Fruit fly (Drosophila melanogaster) whole organism, embryonic: ENCODE data around the gene Gale.

Source experiments
- Aef1 ChIP-seq: fragments of 200-800 bp; sonication (Bioruptor generic); IDR thresholded peaks from 3 replicates; pipeline ENCODE4 v1.3.6; 2022; ENCODE audit warnings: missing biosample characterization, missing genetic modification characterization
- Atf-2 ChIP-seq: fragments of 200-800 bp; sonication (Bioruptor generic); optimal IDR thresholded peaks from 2 replicates; lab custom pipeline; 2016; ENCODE audit warnings: missing biosample characterization, missing genetic modification characterization
- B-H1 ChIP-seq: fragments of 200-800 bp; sonication (Bioruptor generic); IDR thresholded peaks from 3 replicates; pipeline ENCODE4 v1.3.6; 2022; ENCODE audit warnings: missing biosample characterization, missing genetic modification characterization
- Bdp1 ChIP-seq: fragments of 200-800 bp; sonication (Bioruptor generic); optimal IDR thresholded peaks from 3 replicates; lab custom pipeline; 2016; ENCODE audit warnings: missing biosample characterization, missing genetic modification characterization
- C15 ChIP-seq: fragments of 200-800 bp; sonication (Bioruptor generic); IDR thresholded peaks from 3 replicates; pipeline ENCODE4 v1.3.6; 2022; ENCODE audit warnings: missing biosample characterization, missing genetic modification characterization
- CG10366 ChIP-seq: fragments of 200-800 bp; sonication (Bioruptor generic); IDR thresholded peaks from 2 replicates; pipeline ENCODE4 v1.3.6; 2022; ENCODE audit warnings: missing biosample characterization, missing genetic modification characterization
- CG11560 ChIP-seq: fragments of 200-800 bp; sonication (Bioruptor generic); IDR thresholded peaks from 3 replicates; pipeline ENCODE4 v1.3.6; 2022; ENCODE audit warnings: missing biosample characterization, missing genetic modification characterization
- CG12299 ChIP-seq: fragments of 200-800 bp; sonication (Bioruptor generic); optimal IDR thresholded peaks from 2 replicates; lab custom pipeline; 2018; ENCODE audit warnings: missing biosample characterization, mild to moderate bottlenecking, missing genetic modification characterization
- CG13123 ChIP-seq: fragments of 200-800 bp; sonication (Bioruptor generic); optimal IDR thresholded peaks from 2 replicates; lab custom pipeline; 2016; ENCODE audit warnings: missing biosample characterization, missing genetic modification characterization
- CG13624 ChIP-seq: fragments of 200-800 bp; sonication (Bioruptor generic); optimal IDR thresholded peaks from 2 replicates; lab custom pipeline; 2016; ENCODE audit warnings: missing biosample characterization, missing genetic modification characterization
- CG1602 ChIP-seq: fragments of 200-800 bp; sonication (Bioruptor generic); optimal IDR thresholded peaks from 3 replicates; lab custom pipeline; 2016; ENCODE audit warnings: missing biosample characterization, missing genetic modification characterization
- CG17568 ChIP-seq: fragments of 200-800 bp; sonication (Bioruptor generic); optimal IDR thresholded peaks from 2 replicates; lab custom pipeline; 2018; ENCODE audit warnings: missing biosample characterization, mild to moderate bottlenecking, missing genetic modification characterization, moderate library complexity
- CG18011 ChIP-seq: fragments of 200-800 bp; sonication (Bioruptor generic); optimal IDR thresholded peaks from 2 replicates; lab custom pipeline; 2017; ENCODE audit warnings: missing biosample characterization, missing genetic modification characterization, mild to moderate bottlenecking, moderate library complexity, missing genotype
- CG18476 ChIP-seq: fragments of 200-800 bp; sonication (Bioruptor generic); optimal IDR thresholded peaks from 2 replicates; lab custom pipeline; 2016; ENCODE audit warnings: missing biosample characterization, mild to moderate bottlenecking, missing genetic modification characterization
- CG2202 ChIP-seq: fragments of 200-800 bp; sonication (Bioruptor generic); optimal IDR thresholded peaks from 2 replicates; lab custom pipeline; 2018; ENCODE audit warnings: missing biosample characterization, mild to moderate bottlenecking, missing genetic modification characterization
- CG3847 ChIP-seq: fragments of 200-800 bp; sonication (Bioruptor generic); IDR thresholded peaks from 2 replicates; pipeline ENCODE4 v1.3.6; 2022; ENCODE audit warnings: missing biosample characterization, missing genetic modification characterization
- CG4404 ChIP-seq: fragments of 200-800 bp; sonication (Bioruptor generic); IDR thresholded peaks from 2 replicates; pipeline ENCODE4 v1.3.6; 2022; ENCODE audit warnings: missing biosample characterization, missing genetic modification characterization
- CG5180 ChIP-seq: fragments of 200-800 bp; sonication (Bioruptor generic); optimal IDR thresholded peaks from 3 replicates; lab custom pipeline; 2017; ENCODE audit warnings: missing biosample characterization, missing genetic modification characterization, mild to moderate bottlenecking, moderate library complexity, missing genetic modification reagents
- CG6254 ChIP-seq: fragments of 200-800 bp; sonication (Bioruptor generic); optimal IDR thresholded peaks from 3 replicates; lab custom pipeline; 2017; ENCODE audit warnings: mild to moderate bottlenecking, missing biosample characterization, missing genetic modification reagents, missing genetic modification characterization
- CG6689 ChIP-seq: fragments of 200-800 bp; sonication (Bioruptor generic); IDR thresholded peaks from 2 replicates; pipeline ENCODE4 v1.3.6; 2022; ENCODE audit warnings: missing biosample characterization, missing genetic modification characterization
- CG7928 ChIP-seq: fragments of 200-800 bp; sonication (Bioruptor generic); optimal IDR thresholded peaks from 2 replicates; lab custom pipeline; 2017; ENCODE audit warnings: missing biosample characterization, mild to moderate bottlenecking, missing genetic modification characterization
- CG7987 ChIP-seq: fragments of 200-800 bp; sonication (Bioruptor generic); optimal IDR thresholded peaks from 2 replicates; lab custom pipeline; 2018; ENCODE audit warnings: missing biosample characterization, mild to moderate bottlenecking, missing genetic modification characterization, moderate library complexity
- CG8281 ChIP-seq: fragments of 200-800 bp; sonication (Bioruptor generic); optimal IDR thresholded peaks from 2 replicates; lab custom pipeline; 2018; ENCODE audit warnings: missing biosample characterization, mild to moderate bottlenecking, missing genetic modification characterization, moderate library complexity
- CG9437 ChIP-seq: fragments of 200-800 bp; sonication (Bioruptor generic); optimal IDR thresholded peaks from 2 replicates; lab custom pipeline; 2018; ENCODE audit warnings: missing biosample characterization, mild to moderate bottlenecking, missing genetic modification characterization
- CG9932 ChIP-seq: fragments of 200-800 bp; sonication (Bioruptor generic); IDR thresholded peaks from 2 replicates; pipeline ENCODE4 v1.3.6; 2022; ENCODE audit warnings: missing biosample characterization, missing genetic modification characterization
- Camta ChIP-seq: fragments of 200-800 bp; sonication (Bioruptor generic); optimal IDR thresholded peaks from 2 replicates; lab custom pipeline; 2016; ENCODE audit warnings: missing biosample characterization, missing genetic modification characterization
- CoRest ChIP-seq: fragments of 200-800 bp; sonication (Bioruptor generic); optimal IDR thresholded peaks from 3 replicates; lab custom pipeline; 2018; ENCODE audit warnings: missing biosample characterization, mild to moderate bottlenecking, missing genetic modification characterization, moderate library complexity
- E2f1 ChIP-seq: fragments of 200-800 bp; sonication (Bioruptor generic); IDR thresholded peaks from 2 replicates; pipeline ENCODE4 v1.3.6; 2022; ENCODE audit warnings: missing biosample characterization, missing genetic modification characterization
- HLHmδ ChIP-seq: fragments of 200-800 bp; sonication (Bioruptor generic); optimal IDR thresholded peaks from 2 replicates; lab custom pipeline; 2018; ENCODE audit warnings: missing biosample characterization, mild to moderate bottlenecking, missing genetic modification characterization, moderate library complexity
- Hr51 ChIP-seq, 2 experiments: fragments of 200-800 bp; sonication (Bioruptor generic); optimal IDR thresholded peaks; 2 replicates in 1 of 2; 3 replicates in 1 of 2; lab custom pipeline; 2016 to 2018; ENCODE audit warnings: missing biosample characterization in 2 of 2, missing genetic modification characterization in 2 of 2, mild to moderate bottlenecking in 1 of 2, moderate library complexity in 1 of 2
- Kr ChIP-seq: fragments of 200-800 bp; sonication (Bioruptor generic); optimal IDR thresholded peaks from 2 replicates; lab custom pipeline; 2017; ENCODE audit warnings: missing biosample characterization, mild to moderate bottlenecking, missing genetic modification characterization
- Lpt ChIP-seq: fragments of >200 bp; optimal IDR thresholded peaks from 2 replicates; lab custom pipeline; 2018; ENCODE audit warnings: missing biosample characterization, missing genetic modification characterization
- NC2α ChIP-seq: fragments of 200-800 bp; sonication (Bioruptor generic); optimal IDR thresholded peaks from 2 replicates; lab custom pipeline; 2016; ENCODE audit warnings: missing biosample characterization, missing genetic modification characterization
- PHDP ChIP-seq: fragments of 200-800 bp; sonication (Bioruptor generic); optimal IDR thresholded peaks from 3 replicates; lab custom pipeline; 2018; ENCODE audit warnings: missing biosample characterization, mild to moderate bottlenecking, missing genetic modification characterization, moderate library complexity
- Usf ChIP-seq: fragments of 200-800 bp; sonication (Bioruptor generic); optimal IDR thresholded peaks from 2 replicates; lab custom pipeline; 2017; ENCODE audit warnings: missing genotype, missing biosample characterization, missing genetic modification characterization
- YL-1 ChIP-seq: fragments of 200-800 bp; sonication (Bioruptor generic); optimal IDR thresholded peaks from 3 replicates; lab custom pipeline; 2017; ENCODE audit warnings: missing biosample characterization, mild to moderate bottlenecking, missing genetic modification characterization
- cato ChIP-seq: fragments of 200-800 bp; sonication (Bioruptor generic); optimal IDR thresholded peaks from 2 replicates; lab custom pipeline; 2016; ENCODE audit warnings: missing biosample characterization, missing genetic modification characterization, borderline replicate concordance
- disco-r ChIP-seq: fragments of 200-800 bp; sonication (Bioruptor generic); optimal IDR thresholded peaks from 2 replicates; lab custom pipeline; 2016; ENCODE audit warnings: missing biosample characterization, missing genetic modification characterization
- gce ChIP-seq: fragments of 200-800 bp; sonication (Bioruptor generic); IDR thresholded peaks from 3 replicates; pipeline ENCODE4 v1.3.6; 2022; ENCODE audit warnings: missing biosample characterization, missing genetic modification characterization
- lab ChIP-seq: fragments of 200-800 bp; sonication (Bioruptor generic); optimal IDR thresholded peaks from 3 replicates; lab custom pipeline; 2017; ENCODE audit warnings: missing biosample characterization, missing genetic modification characterization, mild to moderate bottlenecking, moderate library complexity, missing genetic modification reagents
- lola ChIP-seq, 3 experiments: fragments of >200 bp in 2 of 3; fragments of 200-800 bp in 1 of 3; sonication (Bioruptor generic) in 1 of 3; optimal IDR thresholded peaks; 2 replicates each; lab custom pipeline; 2017 to 2019; ENCODE audit warnings: missing biosample characterization in 3 of 3, missing genetic modification characterization in 3 of 3, mild to moderate bottlenecking in 1 of 3, moderate library complexity in 1 of 3
- nau ChIP-seq: fragments of 200-800 bp; sonication (Bioruptor generic); optimal IDR thresholded peaks from 3 replicates; lab custom pipeline; 2017; ENCODE audit warnings: missing biosample characterization, mild to moderate bottlenecking, missing genetic modification characterization, missing genetic modification reagents
- sc ChIP-seq, 3 experiments: fragments of >200 bp in 2 of 3; fragments of 200-800 bp in 1 of 3; sonication (Bioruptor generic) in 1 of 3; optimal IDR thresholded peaks; 2 replicates in 2 of 3; 3 replicates in 1 of 3; lab custom pipeline; 2017; ENCODE audit warnings: mild to moderate bottlenecking in 1 of 3, missing biosample characterization in 1 of 3, missing genetic modification characterization in 1 of 3, missing genetic modification reagents in 1 of 3
- sd ChIP-seq: fragments of 200-800 bp; sonication (Bioruptor generic); optimal IDR thresholded peaks from 3 replicates; lab custom pipeline; 2018; ENCODE audit warnings: missing biosample characterization, mild to moderate bottlenecking, missing genetic modification characterization, moderate library complexity
- slbo ChIP-seq: fragments of 200-800 bp; sonication (Bioruptor generic); IDR thresholded peaks from 2 replicates; pipeline ENCODE4 v1.3.6; 2022; ENCODE audit warnings: missing biosample characterization, missing genetic modification characterization
- sqz ChIP-seq: fragments of 200-800 bp; sonication (Bioruptor generic); optimal IDR thresholded peaks from 3 replicates; lab custom pipeline; 2018; ENCODE audit warnings: missing biosample characterization, mild to moderate bottlenecking, missing genetic modification characterization
- ssp ChIP-seq: fragments of 200-800 bp; sonication (Bioruptor generic); IDR thresholded peaks from 2 replicates; pipeline ENCODE4 v1.3.6; 2022; ENCODE audit warnings: missing biosample characterization, missing genetic modification characterization

The Gale gene

DNA sequence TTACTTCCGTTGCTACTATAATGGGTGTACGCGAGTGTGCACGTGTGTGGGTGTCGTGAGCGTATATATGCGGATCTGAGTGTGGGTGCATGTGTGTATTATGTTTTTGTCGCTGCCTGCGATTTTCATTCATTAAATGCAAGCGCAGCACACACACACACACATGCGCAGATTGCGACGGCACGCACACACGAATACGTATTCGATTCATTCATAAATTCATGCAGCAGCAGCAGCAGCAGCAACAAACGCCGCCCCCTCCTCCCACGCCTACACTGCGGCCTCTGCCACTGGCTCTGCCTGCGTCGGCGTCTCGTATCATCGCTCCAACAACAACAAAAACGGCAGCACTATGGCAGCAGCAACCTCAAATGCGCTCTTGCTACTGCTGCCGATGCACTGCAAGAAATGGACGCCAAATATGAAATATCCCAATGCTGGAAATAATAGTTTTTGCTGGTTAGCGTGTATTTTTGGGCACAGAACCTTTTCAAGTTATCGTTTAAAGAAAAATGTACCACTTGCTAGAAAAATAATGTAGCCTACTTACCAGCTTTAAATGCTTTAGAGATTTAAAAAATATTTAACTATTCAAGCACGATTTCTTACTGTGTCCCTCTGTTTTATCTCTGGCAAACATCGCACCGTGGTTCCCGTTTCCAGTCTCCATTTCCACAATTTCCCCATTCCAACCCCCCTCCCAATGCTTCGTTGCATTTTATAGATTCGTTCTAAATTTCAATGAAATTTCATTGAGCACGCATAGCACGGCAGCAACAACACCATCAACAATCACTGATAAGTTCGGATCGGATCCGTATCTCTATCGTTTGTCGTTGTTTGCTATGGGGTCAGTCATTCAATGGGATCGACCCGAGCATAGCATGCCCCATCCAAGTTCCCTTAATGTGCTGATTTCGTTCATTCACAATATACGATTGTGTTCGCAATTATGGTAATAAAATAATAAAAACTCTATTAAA is 14.8 kb upstream of the Gale start (continued):
- TF ChIP-seq B-H1 (GFP tag; lab: Robert Waterston, UW) (peak; percentile 76), CG9932 (GFP tag; lab: Robert Waterston, UW) (0 out of 2 replicates have a peak, but pooled peaks have one; percentile 23), Aef1 (peak; percentile 54; the same call in 2 of the 3 replicates), CG1602 (GFP tag; lab: Kevin White, UChicago) (peak; percentile 87), C15 (no peak), CG10366 (GFP tag; lab: Robert Waterston, UW) (peak; percentile 82), CG9437 (GFP tag; lab: Kevin White, UChicago) (peak; percentile 75), ssp (peak; percentile 76), cato (GFP tag; lab: Kevin White, UChicago) (peak; percentile 85), CG2202 (tag; lab: Kevin White, UChicago) (peak; percentile 86), lab (GFP tag; lab: Kevin White, UChicago) (peak; percentile 80), gce (GFP tag; lab: Robert Waterston, UW) (peak; percentile 84), CG13624 (peak; percentile 46), disco-r (GFP tag; lab: Kevin White, UChicago) (peak; percentile 69), CG6689 (GFP tag; lab: Robert Waterston, UW) (peak; percentile 89), E2f1 (GFP tag; lab: Robert Waterston, UW) (peak; percentile 83), Lpt (GFP tag; lab: Kevin White, UChicago) (no peak), Camta (GFP tag; lab: Kevin White, UChicago) (peak; percentile 74), CG4404 (GFP tag; lab: Robert Waterston, UW) (peak; percentile 67), CG13123 (GFP tag; lab: Kevin White, UChicago) (peak; percentile 59), CG11560 (peak; percentile 49; the same call in 1 of the 3 replicates), CG3847 (GFP tag; lab: Robert Waterston, UW) (peak; percentile 57; the same call in 1 of the 2 replicates), Usf (peak; percentile 56), sqz (peak; percentile 74), CG7987 (no peak), slbo (GFP tag; lab: Robert Waterston, UW) (peak; percentile 49), sd (tag; lab: Kevin White, UChicago) (peak; percentile 25), CG5180 (GFP tag; lab: Kevin White, UChicago) (peak; percentile 58), PHDP (tag; lab: Kevin White, UChicago) (peak; percentile 86), nau (GFP tag; lab: Kevin White, UChicago) (peak; percentile 71), CG18476 (peak; percentile 65), HLHmδ (GFP tag; lab: Kevin White, UChicago) (no peak), CoRest (tag; lab: Kevin White, UChicago) (peak; percentile 88), Hr51 (GFP tag; optimal IDR thresholded peaks at IDR 0.05; lab: Kevin White, UChicago) (peak; percentile 57 to 83), CG18011 (GFP tag; lab: Kevin White, UChicago) (peak; percentile 20), Bdp1 (GFP tag; lab: Kevin White, UChicago) (peak; percentile 52), Atf-2 (peak; percentile 90), Kr (peak; percentile 13), CG6254 (GFP tag; lab: Kevin White, UChicago) (peak; percentile 83), sc (optimal IDR thresholded peaks at IDR 0.05; lab: Kevin White, UChicago) (no peak), sc (GFP tag; optimal IDR thresholded peaks at IDR 0.05; lab: Kevin White, UChicago) (peak; percentile 88), YL-1 (GFP tag; lab: Kevin White, UChicago) (peak; percentile 30), NC2α (peak; percentile 85), CG8281 (tag; lab: Kevin White, UChicago) (peak; percentile 60), CG17568 (GFP tag; lab: Kevin White, UChicago) (peak; percentile 50), CG12299 (tag; lab: Kevin White, UChicago) (peak; percentile 37), CG7928 (GFP tag; lab: Kevin White, UChicago) (no peak), lola (GFP tag; optimal IDR thresholded peaks at IDR 0.05; lab: Kevin White, UChicago) (peak in 1 of 3 experiments; percentile 89)
